Worm (Caenorhabditis elegans) whole organism, L3 larva: Measurements from ENCODE around the gene pph-2.

Source experiments
- ZK546.5 ChIP-seq: sonication (generic microtip); optimal IDR thresholded peaks from 2 replicates; lab custom pipeline; 2017; ENCODE audit warnings: missing biosample characterization, missing genetic modification characterization
- egl-27 ChIP-seq: sonication (generic microtip); optimal IDR thresholded peaks from 4 replicates; lab custom pipeline; 2017; ENCODE audit warnings: missing biosample characterization, missing genetic modification reagents, missing genetic modification characterization
- elt-1 ChIP-seq: fragments of 150-350 bp; optimal IDR thresholded peaks from 2 replicates; lab custom pipeline; 2014; ENCODE audit warnings: missing biosample characterization, missing genetic modification characterization
- fkh-10 ChIP-seq: sonication (generic microtip); optimal IDR thresholded peaks from 2 replicates; lab custom pipeline; 2017; ENCODE audit warnings: missing biosample characterization, missing genetic modification reagents, missing genetic modification characterization
- nfya-1 ChIP-seq: sonication (generic microtip); optimal IDR thresholded peaks from 2 replicates; lab custom pipeline; 2017; ENCODE audit warnings: missing genetic modification characterization, mild to moderate bottlenecking, missing compliant biosample characterization, antibody characterized with exemption, moderate library complexity; ENCODE audit not compliant: insufficient read depth
- nhr-11 ChIP-seq: fragments of 150-350 bp; optimal IDR thresholded peaks from 2 replicates; lab custom pipeline; 2014; ENCODE audit warnings: missing biosample characterization, missing genetic modification characterization
- nhr-12 ChIP-seq: fragments of 150-350 bp; optimal IDR thresholded peaks from 2 replicates; lab custom pipeline; 2014; ENCODE audit warnings: missing biosample characterization, missing genetic modification characterization
- nhr-23 ChIP-seq: fragments of 150-350 bp; optimal IDR thresholded peaks from 2 replicates; lab custom pipeline; 2014; ENCODE audit warnings: missing biosample characterization, missing genetic modification reagents, missing genetic modification characterization
- nhr-237 ChIP-seq: fragments of 150-350 bp; optimal IDR thresholded peaks from 2 replicates; lab custom pipeline; 2014; ENCODE audit warnings: missing biosample characterization, missing genetic modification characterization
- sea-2 ChIP-seq: fragments of 150-350 bp; sonication (generic microtip); optimal IDR thresholded peaks from 4 replicates; lab custom pipeline; 2014; ENCODE audit warnings: missing biosample characterization, missing genetic modification reagents, missing genetic modification characterization
- skn-1 ChIP-seq: fragments of 150-350 bp; optimal IDR thresholded peaks from 2 replicates; lab custom pipeline; 2014; ENCODE audit warnings: missing biosample characterization, missing genetic modification characterization
- tbx-2 ChIP-seq: sonication (generic microtip); optimal IDR thresholded peaks from 2 replicates; lab custom pipeline; 2016; ENCODE audit warnings: mild to moderate bottlenecking, missing genetic modification characterization, missing compliant biosample characterization
- unc-39 ChIP-seq: sonication (generic microtip); optimal IDR thresholded peaks from 4 replicates; lab custom pipeline; 2017; ENCODE audit warnings: missing biosample characterization, missing genetic modification characterization
- unc-62 ChIP-seq: fragments of 150-350 bp; sonication (generic microtip); optimal IDR thresholded peaks from 4 replicates; lab custom pipeline; 2014; ENCODE audit warnings: missing biosample characterization, missing genetic modification reagents, missing genetic modification characterization

DNA sequence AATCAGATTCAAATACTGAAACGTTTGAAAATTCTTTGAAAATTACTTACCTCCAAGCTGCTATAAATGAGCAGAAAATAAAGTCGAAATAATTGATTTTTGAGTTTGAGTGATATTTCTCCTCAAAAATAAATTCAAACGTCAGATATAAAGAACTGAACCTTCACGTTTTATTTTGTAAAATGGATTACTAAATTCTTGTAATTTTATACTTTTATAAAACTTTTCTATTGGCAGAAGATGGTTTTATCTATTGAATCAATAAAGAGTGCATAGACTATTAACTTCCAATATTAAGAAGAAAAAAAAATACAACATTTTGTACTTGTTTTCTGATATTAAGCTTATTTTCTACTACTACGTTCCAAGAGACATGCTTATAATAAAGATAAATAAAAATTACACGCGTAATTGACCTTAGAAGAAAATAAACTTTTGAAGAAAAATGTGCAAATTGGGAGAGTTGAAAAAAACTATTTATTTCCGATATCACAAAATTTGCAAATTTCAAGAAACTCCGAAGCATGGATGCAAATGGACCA lies 29.7 kb downstream of the pph-2 start, which contains the start of the genes F38H4.6 and F38H4.4:
- TF ChIP-seq unc-62 (no peak), tbx-2 (no peak), unc-39 (tag; lab: Kevin White, UChicago) (no peak), egl-27 (no peak), sea-2 (GFP tag; lab: Kevin White, UChicago) (no peak), nhr-12 (tag; lab: Kevin White, UChicago) (no peak), elt-1 (no peak), nhr-11 (tag; lab: Kevin White, UChicago) (no peak), nhr-237 (tag; lab: Kevin White, UChicago) (no peak), fkh-10 (GFP tag; lab: Kevin White, UChicago) (no peak), skn-1 (tag; lab: Kevin White, UChicago) (no peak), ZK546.5 (no peak), nhr-23 (tag; lab: Kevin White, UChicago) (no peak), nfya-1 (tag; lab: Kevin White, UChicago) (no peak)
